Fruit fly (Drosophila melanogaster) whole organism, wandering third instar larva: ENCODE data around the gene CG17726.

Source experiments
- Abd-B ChIP-seq: fragments of >200 bp; optimal IDR thresholded peaks from 2 replicates; lab custom pipeline; 2017; ENCODE audit warnings: missing biosample characterization, missing genetic modification characterization
- CG32264 ChIP-seq: fragments of 200-800 bp; sonication (Bioruptor generic); optimal IDR thresholded peaks from 2 replicates; lab custom pipeline; 2016; ENCODE audit warnings: missing biosample characterization, missing genetic modification characterization
- CG9705 ChIP-seq: fragments of 200-800 bp; sonication (Bioruptor generic); optimal IDR thresholded peaks from 2 replicates; lab custom pipeline; 2018; ENCODE audit warnings: missing biosample characterization, mild to moderate bottlenecking, missing genetic modification characterization
- CrebA ChIP-seq: fragments of 200-800 bp; sonication (Bioruptor generic); optimal IDR thresholded peaks from 2 replicates; lab custom pipeline; 2016; ENCODE audit warnings: missing biosample characterization, mild to moderate bottlenecking, missing genetic modification characterization, borderline replicate concordance
- Dfd ChIP-seq: fragments of >200 bp; optimal IDR thresholded peaks from 2 replicates; lab custom pipeline; 2017; ENCODE audit warnings: missing biosample characterization, missing genetic modification characterization
- Dif ChIP-seq: fragments of 200-275, 200-300 bp; sonication (Bioruptor generic); optimal IDR thresholded peaks from 2 replicates; lab custom pipeline; 2018; ENCODE audit warnings: missing biosample characterization, missing genetic modification characterization; ENCODE audit not compliant: partially characterized antibody
- GATAd ChIP-seq: sonication (Bioruptor generic); optimal IDR thresholded peaks from 2 replicates; lab custom pipeline; 2016; ENCODE audit warnings: missing biosample characterization, missing genetic modification characterization
- HLH106 ChIP-seq: fragments of 200-800 bp; optimal IDR thresholded peaks from 3 replicates; lab custom pipeline; 2019; ENCODE audit warnings: missing biosample characterization, mild to moderate bottlenecking, missing genetic modification characterization, moderate library complexity
- Hnf4 ChIP-seq: fragments of 200-800 bp; sonication (Bioruptor generic); optimal IDR thresholded peaks from 2 replicates; lab custom pipeline; 2016; ENCODE audit warnings: missing biosample characterization, mild to moderate bottlenecking, missing genetic modification characterization
- Hr78 ChIP-seq: fragments of >200 bp; optimal IDR thresholded peaks from 2 replicates; lab custom pipeline; 2017; ENCODE audit warnings: missing biosample characterization, missing genetic modification characterization
- Hr83 ChIP-seq: fragments of 200-300 bp; sonication (Bioruptor generic); optimal IDR thresholded peaks from 2 replicates; lab custom pipeline; 2016; ENCODE audit warnings: missing biosample characterization, mild to moderate bottlenecking, missing genetic modification characterization, moderate library complexity; ENCODE audit not compliant: poor library complexity, severe bottlenecking
- Jra ChIP-seq: sonication (Bioruptor generic); optimal IDR thresholded peaks from 2 replicates; lab custom pipeline; 2016; ENCODE audit warnings: missing biosample characterization, missing genetic modification characterization
- Mio ChIP-seq: sonication (Bioruptor generic); optimal IDR thresholded peaks from 2 replicates; lab custom pipeline; 2016; ENCODE audit warnings: missing biosample characterization, missing genetic modification characterization
- Myc ChIP-seq: fragments of >200 bp; optimal IDR thresholded peaks from 2 replicates; lab custom pipeline; 2017
- N ChIP-seq: fragments of >200 bp; optimal IDR thresholded peaks from 2 replicates; lab custom pipeline; 2018; ENCODE audit warnings: missing biosample characterization, missing external identifiers, missing genetic modification characterization
- OdsH ChIP-seq: fragments of 200-800 bp; sonication (Bioruptor generic); optimal IDR thresholded peaks from 2 replicates; lab custom pipeline; 2016; ENCODE audit warnings: missing biosample characterization, mild to moderate bottlenecking, missing genetic modification characterization
- Rel ChIP-seq, 2 experiments: fragments of 200-800 bp; sonication (Bioruptor generic) in 1 of 2; optimal IDR thresholded peaks; 2 replicates in 1 of 2; 3 replicates in 1 of 2; lab custom pipeline; 2016 to 2019; ENCODE audit warnings: mild to moderate bottlenecking in 2 of 2, missing biosample characterization in 2 of 2, missing genetic modification characterization in 2 of 2, moderate library complexity in 1 of 2
- Sp1 ChIP-seq: fragments of 200-800 bp; sonication (Bioruptor generic); optimal IDR thresholded peaks from 3 replicates; lab custom pipeline; 2019; ENCODE audit warnings: missing biosample characterization, mild to moderate bottlenecking, missing genetic modification characterization, moderate library complexity
- Vsx2 ChIP-seq: fragments of 200-300, 225-300 bp; sonication (Bioruptor generic); optimal IDR thresholded peaks from 2 replicates; lab custom pipeline; 2018; ENCODE audit warnings: missing biosample characterization, missing genetic modification characterization; ENCODE audit not compliant: partially characterized antibody
- br ChIP-seq: fragments of 200-800 bp; sonication (Bioruptor generic); optimal IDR thresholded peaks from 2 replicates; lab custom pipeline; 2016; ENCODE audit warnings: missing biosample characterization, missing genetic modification characterization
- brk ChIP-seq: fragments of 200-800 bp; sonication (Bioruptor generic); optimal IDR thresholded peaks from 2 replicates; lab custom pipeline; 2016; ENCODE audit warnings: missing biosample characterization, mild to moderate bottlenecking, missing genetic modification characterization
- dl ChIP-seq, 2 experiments: fragments of 175-275, 200-275 bp in 1 of 2; fragments of 200-275 bp in 1 of 2; sonication (Bioruptor generic); optimal IDR thresholded peaks; lab custom pipeline; 2018; ENCODE audit warnings: mild to moderate bottlenecking in 2 of 2, missing biosample characterization in 2 of 2, missing genetic modification characterization in 2 of 2, moderate library complexity in 2 of 2; ENCODE audit not compliant: partially characterized antibody in 2 of 2, insufficient read depth in 1 of 2
- dmrt93B ChIP-seq: fragments of 200-800 bp; sonication (Bioruptor generic); optimal IDR thresholded peaks from 2 replicates; lab custom pipeline; 2018; ENCODE audit warnings: missing biosample characterization, mild to moderate bottlenecking, missing genetic modification characterization
- dsf ChIP-seq: sonication (Bioruptor generic); optimal IDR thresholded peaks from 2 replicates; lab custom pipeline; 2016; ENCODE audit warnings: missing biosample characterization, missing genetic modification characterization, borderline replicate concordance
- ey ChIP-seq: fragments of 200-800 bp; sonication (Bioruptor generic); optimal IDR thresholded peaks from 2 replicates; lab custom pipeline; 2016; ENCODE audit warnings: missing biosample characterization, missing genetic modification characterization
- foxo ChIP-seq, 2 experiments: fragments of 200-800 bp; sonication (Bioruptor generic); optimal IDR thresholded peaks; 2 replicates in 1 of 2; 3 replicates in 1 of 2; lab custom pipeline; 2016 to 2017; ENCODE audit warnings: missing biosample characterization in 2 of 2, missing genetic modification characterization in 2 of 2
- fru ChIP-seq: fragments of 200-800 bp; sonication (Bioruptor generic); optimal IDR thresholded peaks from 3 replicates; lab custom pipeline; 2016; ENCODE audit warnings: missing biosample characterization, mild to moderate bottlenecking, missing genetic modification characterization
- h ChIP-seq: fragments of 200-800 bp; sonication (Bioruptor generic); optimal IDR thresholded peaks from 3 replicates; lab custom pipeline; 2016; ENCODE audit warnings: missing biosample characterization, mild to moderate bottlenecking, missing genetic modification characterization
- jim ChIP-seq: fragments of 175-275, 200-325 bp; sonication (Bioruptor generic); optimal IDR thresholded peaks from 2 replicates; lab custom pipeline; 2016; ENCODE audit warnings: missing biosample characterization, mild to moderate bottlenecking, missing genetic modification characterization
- lola ChIP-seq: fragments of >200 bp; optimal IDR thresholded peaks from 2 replicates; lab custom pipeline; 2017; ENCODE audit warnings: missing biosample characterization, missing genetic modification characterization
- pan ChIP-seq: fragments of >200 bp; optimal IDR thresholded peaks from 2 replicates; lab custom pipeline; 2017
- psq ChIP-seq: fragments of 200-800 bp; sonication (Bioruptor generic); optimal IDR thresholded peaks from 3 replicates; lab custom pipeline; 2017; ENCODE audit warnings: missing biosample characterization, mild to moderate bottlenecking, missing genetic modification characterization, moderate library complexity
- rgr ChIP-seq: fragments of 200-800 bp; sonication (Bioruptor generic); optimal IDR thresholded peaks from 3 replicates; lab custom pipeline; 2016; ENCODE audit warnings: missing biosample characterization, mild to moderate bottlenecking, missing genetic modification characterization
- sage ChIP-seq: fragments of 200-800 bp; sonication (Bioruptor generic); optimal IDR thresholded peaks from 2 replicates; lab custom pipeline; 2016; ENCODE audit warnings: missing biosample characterization, mild to moderate bottlenecking, missing genetic modification characterization
- sv ChIP-seq: fragments of 200-800 bp; sonication (Bioruptor generic); optimal IDR thresholded peaks from 3 replicates; lab custom pipeline; 2016; ENCODE audit warnings: missing biosample characterization, missing genetic modification characterization
- tai ChIP-seq: sonication (Bioruptor generic); optimal IDR thresholded peaks from 2 replicates; lab custom pipeline; 2016; ENCODE audit warnings: missing biosample characterization, missing genetic modification characterization
- usp ChIP-seq: fragments of >200 bp; optimal IDR thresholded peaks from 2 replicates; lab custom pipeline; 2017; ENCODE audit warnings: missing biosample characterization, missing genetic modification characterization
- woc ChIP-seq: sonication (Bioruptor generic); optimal IDR thresholded peaks from 2 replicates; lab custom pipeline; 2016; ENCODE audit warnings: missing biosample characterization, mild to moderate bottlenecking, missing genetic modification characterization

The CG17726 gene

DNA sequence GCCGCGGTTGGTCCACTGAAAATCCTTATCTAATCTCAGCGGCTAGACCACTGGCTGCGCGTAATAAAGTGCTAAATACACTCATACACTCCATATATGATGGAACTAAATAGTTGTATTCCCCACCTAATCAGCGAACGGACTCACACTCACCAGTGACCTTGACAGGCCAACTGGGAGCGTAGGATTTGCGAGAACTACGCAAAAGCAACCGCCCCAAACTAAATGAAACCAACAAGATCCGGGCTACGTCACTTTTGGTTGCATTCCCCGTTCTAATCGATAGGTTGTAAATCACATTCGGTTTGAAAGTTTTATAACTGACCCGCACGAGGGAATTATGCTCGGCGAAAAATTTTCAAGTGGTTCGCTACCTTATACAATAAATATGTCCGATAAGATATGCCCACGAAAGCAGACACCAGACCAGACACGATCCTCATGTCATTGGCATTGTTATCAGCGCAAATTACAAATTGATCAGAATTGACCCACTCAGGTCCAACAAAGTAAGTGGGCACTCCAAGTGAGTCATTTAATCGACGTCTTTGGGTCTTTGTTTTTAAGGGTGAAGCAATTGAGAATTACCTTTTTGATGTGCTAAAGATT, 27.2 kb upstream of the CG17726 start:
- TF ChIP-seq Rel (GFP tag; optimal IDR thresholded peaks at IDR 0.05; lab: Kevin White, UChicago) (no peak), Rel (tag; optimal IDR thresholded peaks at IDR 0.05; lab: Kevin White, UChicago) (peak; percentile 47), h (GFP tag; lab: Kevin White, UChicago) (peak; percentile 36), sage (GFP tag; lab: Kevin White, UChicago) (no peak)

DNA sequence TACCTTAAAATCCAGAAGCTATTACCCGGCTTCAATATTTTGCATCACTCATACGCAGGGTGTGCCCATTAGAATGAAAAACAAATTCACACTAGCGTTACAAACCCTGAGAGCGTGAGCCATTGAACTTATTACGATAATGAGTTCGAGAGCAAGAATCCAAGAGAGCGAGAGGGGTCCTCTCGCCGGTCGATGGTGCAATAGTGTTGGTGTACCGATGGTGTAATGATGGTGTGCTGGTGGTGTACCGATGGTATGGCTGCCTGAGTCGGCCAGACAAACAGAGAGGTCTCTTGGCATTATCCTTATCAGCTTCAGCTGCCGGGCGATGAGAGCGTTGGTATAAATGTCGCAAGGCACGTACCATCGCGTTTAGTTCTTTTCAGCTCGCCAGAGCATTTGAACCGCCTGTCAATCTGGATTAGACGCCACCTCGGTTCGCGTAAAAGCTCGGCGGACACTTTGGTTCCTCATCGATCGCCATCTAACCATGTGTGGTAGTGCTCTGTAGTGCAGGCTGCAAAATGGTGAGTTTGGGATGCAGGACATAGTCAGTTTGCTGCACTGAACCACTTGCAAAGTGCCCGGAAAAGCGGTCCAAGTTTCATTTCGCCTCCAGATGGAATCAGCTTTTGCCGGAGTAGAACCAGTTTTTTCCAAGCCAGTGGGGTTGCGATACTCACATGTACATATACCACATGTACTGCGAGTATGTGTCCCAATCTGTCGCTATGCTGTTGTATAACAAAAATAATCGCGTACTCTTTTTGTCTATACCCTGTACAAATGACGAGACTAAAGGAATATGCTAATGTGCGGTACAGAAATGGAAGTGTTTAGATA, 26.3 kb upstream of the CG17726 start:
- TF ChIP-seq dl (GFP tag; optimal IDR thresholded peaks at IDR 0.05; lab: Kevin White, UChicago; ENCODE audit: insufficient read depth in 1 of 2, partially characterized antibody in 2 of 2) (peak; percentile 48 to 81), fru (no peak), sv (GFP tag; lab: Kevin White, UChicago) (no peak), Rel (GFP tag; optimal IDR thresholded peaks at IDR 0.05; lab: Kevin White, UChicago) (no peak), Rel (tag; optimal IDR thresholded peaks at IDR 0.05; lab: Kevin White, UChicago) (no peak), Dif (GFP tag; lab: Kevin White, UChicago) (peak; percentile 83), h (GFP tag; lab: Kevin White, UChicago) (no peak), Abd-B (GFP tag; lab: Kevin White, UChicago) (no peak), Jra (GFP tag; lab: Kevin White, UChicago) (no peak), sage (GFP tag; lab: Kevin White, UChicago) (no peak), Hr83 (GFP tag; lab: Kevin White, UChicago) (peak; percentile 21)

DNA sequence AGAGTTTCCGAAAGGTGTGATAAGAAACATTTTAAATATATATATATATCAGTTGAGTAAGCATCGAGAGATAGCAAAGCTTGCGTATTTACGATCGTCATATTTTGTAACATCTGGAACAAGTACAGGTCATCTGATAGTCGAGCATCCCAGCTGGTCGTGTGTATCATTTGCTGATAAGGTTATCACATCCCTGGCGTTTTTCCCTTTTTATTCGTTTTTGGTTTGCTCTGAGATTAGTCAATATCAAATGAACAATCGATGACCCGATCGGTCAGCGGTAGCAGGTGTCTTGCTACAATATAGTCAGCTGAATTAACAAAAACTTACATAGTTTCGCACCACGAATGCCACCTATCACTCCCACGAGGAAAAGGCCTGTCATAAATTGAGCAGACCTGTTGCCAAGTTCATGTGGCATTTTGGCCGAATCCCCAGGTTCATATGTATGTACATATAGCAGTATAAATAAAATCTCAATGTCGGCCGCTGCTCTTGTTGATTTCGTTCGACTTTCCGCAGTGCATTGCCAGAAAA, 25.6 kb upstream of the CG17726 start:
- TF ChIP-seq h (GFP tag; lab: Kevin White, UChicago): peak; percentile 85
- peak; percentile 85 for TF ChIP-seq OdsH (GFP tag; lab: Kevin White, UChicago)
- TF ChIP-seq GATAd (GFP tag; lab: Kevin White, UChicago): no peak
- no peak for TF ChIP-seq tai (GFP tag; lab: Kevin White, UChicago)
- no peak for TF ChIP-seq Mio (GFP tag; lab: Kevin White, UChicago)
- TF ChIP-seq Sp1 (GFP tag; lab: Kevin White, UChicago): peak; percentile 74
- TF ChIP-seq Dfd (GFP tag; lab: Kevin White, UChicago): no peak
- peak; percentile 55 for TF ChIP-seq CG32264 (GFP tag; lab: Kevin White, UChicago)
- TF ChIP-seq Jra (GFP tag; lab: Kevin White, UChicago): no peak
- TF ChIP-seq Hnf4 (GFP tag; lab: Kevin White, UChicago): peak; percentile 50
- no peak for TF ChIP-seq dl (GFP tag; optimal IDR thresholded peaks at IDR 0.05; lab: Kevin White, UChicago; ENCODE audit: insufficient read depth in 1 of 2, partially characterized antibody in 2 of 2)
- no peak for TF ChIP-seq CG9705 (GFP tag; lab: Kevin White, UChicago)
- TF ChIP-seq N (GFP tag; lab: Kevin White, UChicago): no peak
- no peak for TF ChIP-seq Hr78 (GFP tag; lab: Kevin White, UChicago)
- peak; percentile 65 for TF ChIP-seq HLH106 (tag; lab: Kevin White, UChicago)
- TF ChIP-seq Rel (GFP tag; optimal IDR thresholded peaks at IDR 0.05; lab: Kevin White, UChicago): peak; percentile 77
- TF ChIP-seq Rel (tag; optimal IDR thresholded peaks at IDR 0.05; lab: Kevin White, UChicago): peak; percentile 42
- peak; percentile 56 for TF ChIP-seq br (GFP tag; lab: Kevin White, UChicago)
- peak; percentile 80 for TF ChIP-seq sage (GFP tag; lab: Kevin White, UChicago)
- peak; percentile 86 for TF ChIP-seq rgr
- no peak for TF ChIP-seq Dif (GFP tag; lab: Kevin White, UChicago)
- TF ChIP-seq psq (GFP tag; lab: Kevin White, UChicago): peak; percentile 74
- no peak for TF ChIP-seq Vsx2 (GFP tag; lab: Kevin White, UChicago)
- no peak for TF ChIP-seq Myc (lab: Kevin White, UChicago)
- TF ChIP-seq fru: peak; percentile 76
- TF ChIP-seq usp (GFP tag; lab: Kevin White, UChicago): no peak
- peak; percentile 39 for TF ChIP-seq sv (GFP tag; lab: Kevin White, UChicago)
- no peak for TF ChIP-seq Hr83 (GFP tag; lab: Kevin White, UChicago)
- TF ChIP-seq foxo (GFP tag; optimal IDR thresholded peaks at IDR 0.05; lab: Kevin White, UChicago): peak; percentile 39 to 81
- no peak for TF ChIP-seq jim
- peak; percentile 86 for TF ChIP-seq brk (GFP tag; lab: Kevin White, UChicago)
- TF ChIP-seq lola (GFP tag; lab: Kevin White, UChicago): no peak
- TF ChIP-seq ey (GFP tag; lab: Kevin White, UChicago): peak; percentile 69
- no peak for TF ChIP-seq Abd-B (GFP tag; lab: Kevin White, UChicago)
- TF ChIP-seq dsf (GFP tag; lab: Kevin White, UChicago): no peak
- TF ChIP-seq CrebA (GFP tag; lab: Kevin White, UChicago): no peak
- TF ChIP-seq woc: peak; percentile 53
- TF ChIP-seq pan (lab: Kevin White, UChicago): peak; percentile 61
- peak; percentile 32 for TF ChIP-seq dmrt93B
- TF ChIP-seq, all 38 proteins: peak for 19
